Fruit fly (Drosophila melanogaster) whole organism, pupa: ENCODE measurements around the gene CG1103.

Source experiments
- CG10348 ChIP-seq: fragments of 200-800 bp; sonication (Bioruptor generic); IDR thresholded peaks from 2 replicates; pipeline ENCODE4 v1.3.6; 2022; ENCODE audit warnings: missing biosample characterization, missing genetic modification characterization
- CG12605 ChIP-seq: fragments of 200-800 bp; sonication (Bioruptor generic); IDR thresholded peaks from 2 replicates; pipeline ENCODE4 v1.3.6; 2022; ENCODE audit warnings: missing biosample characterization, missing genetic modification characterization
- CG13204 ChIP-seq: fragments of 200-800 bp; sonication (Bioruptor generic); optimal IDR thresholded peaks from 2 replicates; lab custom pipeline; 2018; ENCODE audit warnings: missing biosample characterization, mild to moderate bottlenecking, missing genetic modification characterization, moderate library complexity
- CG14655 ChIP-seq: fragments of 200-800 bp; sonication (Bioruptor generic); optimal IDR thresholded peaks from 3 replicates; lab custom pipeline; 2017; ENCODE audit warnings: mild to moderate bottlenecking, missing biosample characterization, missing genetic modification reagents, missing genetic modification characterization
- CG15710 ChIP-seq: fragments of 200-800 bp; sonication (Bioruptor generic); optimal IDR thresholded peaks from 2 replicates; lab custom pipeline; 2018; ENCODE audit warnings: missing biosample characterization, mild to moderate bottlenecking, missing genetic modification characterization, moderate library complexity
- CG17806 ChIP-seq: fragments of 200-800 bp; sonication (Bioruptor generic); optimal IDR thresholded peaks from 2 replicates; lab custom pipeline; 2018; ENCODE audit warnings: missing biosample characterization, mild to moderate bottlenecking, missing genetic modification characterization, moderate library complexity
- CG32121 ChIP-seq: fragments of 200-800 bp; sonication (Bioruptor generic); IDR thresholded peaks from 2 replicates; pipeline ENCODE4 v1.3.6; 2022; ENCODE audit warnings: missing biosample characterization, missing genetic modification characterization
- CG34367 ChIP-seq: fragments of 200-800 bp; sonication (Bioruptor generic); optimal IDR thresholded peaks from 2 replicates; lab custom pipeline; 2018; ENCODE audit warnings: missing biosample characterization, mild to moderate bottlenecking, missing genetic modification characterization
- CG4496 ChIP-seq: fragments of 200-800 bp; sonication (Bioruptor generic); IDR thresholded peaks from 3 replicates; pipeline ENCODE4 v1.3.6; 2022; ENCODE audit warnings: missing biosample characterization, missing genetic modification characterization
- CG8159 ChIP-seq: fragments of 200-800 bp; sonication (Bioruptor generic); optimal IDR thresholded peaks from 3 replicates; lab custom pipeline; 2018; ENCODE audit warnings: missing biosample characterization, mild to moderate bottlenecking, missing genetic modification characterization, moderate library complexity
- CG8301 ChIP-seq: fragments of 200-800 bp; sonication (Bioruptor generic); optimal IDR thresholded peaks from 2 replicates; lab custom pipeline; 2018; ENCODE audit warnings: missing biosample characterization, mild to moderate bottlenecking, missing genetic modification characterization
- CG9948 ChIP-seq: fragments of 200-800 bp; sonication (Bioruptor generic); optimal IDR thresholded peaks from 2 replicates; lab custom pipeline; 2018; ENCODE audit warnings: missing biosample characterization, mild to moderate bottlenecking, missing genetic modification characterization, moderate library complexity
- D1 ChIP-seq: fragments of 200-800 bp; sonication (Bioruptor generic); optimal IDR thresholded peaks from 2 replicates; lab custom pipeline; 2018; ENCODE audit warnings: missing biosample characterization, mild to moderate bottlenecking, missing genetic modification characterization, moderate library complexity
- EcR ChIP-seq: fragments of 200-800 bp; sonication (Bioruptor generic); optimal IDR thresholded peaks from 3 replicates; lab custom pipeline; 2019; ENCODE audit warnings: missing biosample characterization, missing genetic modification characterization, mild to moderate bottlenecking, moderate library complexity, missing genetic modification reagents
- Ets98B ChIP-seq: fragments of 200-800 bp; sonication (Bioruptor generic); IDR thresholded peaks from 2 replicates; pipeline ENCODE4 v1.3.6; 2022; ENCODE audit warnings: missing biosample characterization, missing genetic modification characterization
- Pif1A ChIP-seq: fragments of 200-800 bp; sonication (Bioruptor generic); optimal IDR thresholded peaks from 3 replicates; lab custom pipeline; 2016; ENCODE audit warnings: missing biosample characterization, missing genetic modification characterization
- Pif1B ChIP-seq: fragments of 200-800 bp; sonication (Bioruptor generic); optimal IDR thresholded peaks from 3 replicates; lab custom pipeline; 2016; ENCODE audit warnings: missing biosample characterization, missing genetic modification characterization
- Snoo ChIP-seq: fragments of 200-800 bp; sonication (Bioruptor generic); optimal IDR thresholded peaks from 3 replicates; lab custom pipeline; 2017; ENCODE audit warnings: missing biosample characterization, mild to moderate bottlenecking, missing genetic modification characterization, inconsistent platforms
- fd96Ca ChIP-seq: fragments of 200-800 bp; sonication (Bioruptor generic); IDR thresholded peaks from 3 replicates; pipeline ENCODE4 v1.3.6; 2022; ENCODE audit warnings: missing biosample characterization, missing genetic modification characterization
- gl ChIP-seq: fragments of 200-800 bp; sonication (Bioruptor generic); optimal IDR thresholded peaks from 2 replicates; lab custom pipeline; 2018; ENCODE audit warnings: missing biosample characterization, mild to moderate bottlenecking, missing genetic modification characterization
- rn ChIP-seq: fragments of 200-800 bp; sonication (Bioruptor generic); IDR thresholded peaks from 2 replicates; pipeline ENCODE4 v1.3.6; 2022; ENCODE audit warnings: missing biosample characterization, missing genetic modification characterization

CG1103 gene

dm6 chr3R:4333964-4334363 lies 3.6 kb upstream of the CG1103 start, which contains the start of gene CG9776:
Gene CG9776, minus strand, starts transcription at chr3R:4334071.
- TF ChIP-seq Pif1A (GFP tag; lab: Kevin White, UChicago) (no peak), EcR (GFP tag; lab: Kevin White, UChicago) (no peak), D1 (tag; lab: Kevin White, UChicago) (no peak), CG8159 (tag; lab: Kevin White, UChicago) (no peak), fd96Ca (GFP tag; lab: Robert Waterston, UW) (no peak; the same call in 2 of the 3 replicates), CG15710 (tag; lab: Kevin White, UChicago) (no peak), Ets98B (no peak), rn (GFP tag; lab: Robert Waterston, UW) (no peak), CG10348 (no peak), CG32121 (GFP tag; lab: Robert Waterston, UW) (peak; percentile 42), CG14655 (GFP tag; lab: Kevin White, UChicago) (no peak), CG34367 (tag; lab: Kevin White, UChicago) (peak; percentile 13), gl (tag; lab: Kevin White, UChicago) (no peak), CG8301 (tag; lab: Kevin White, UChicago) (no peak), CG12605 (no peak), CG13204 (GFP tag; lab: Kevin White, UChicago) (no peak), Snoo (tag; lab: Kevin White, UChicago) (peak; percentile 50), CG4496 (GFP tag; lab: Robert Waterston, UW) (peak; percentile 65), Pif1B (no peak), CG17806 (tag; lab: Kevin White, UChicago) (no peak), CG9948 (tag; lab: Kevin White, UChicago) (no peak)

- TF ChIP-seq gl (tag; lab: Kevin White, UChicago), result no peak
- no peak for TF ChIP-seq Pif1B
- TF ChIP-seq D1 (tag; lab: Kevin White, UChicago), result no peak
- no peak for TF ChIP-seq rn (GFP tag; lab: Robert Waterston, UW)
- TF ChIP-seq CG8301 (tag; lab: Kevin White, UChicago), result no peak
- no peak for TF ChIP-seq CG12605
- no peak for TF ChIP-seq CG32121 (GFP tag; lab: Robert Waterston, UW)
- no peak for TF ChIP-seq CG13204 (GFP tag; lab: Kevin White, UChicago)
- TF ChIP-seq CG34367 (tag; lab: Kevin White, UChicago), result no peak
- no peak for TF ChIP-seq EcR (GFP tag; lab: Kevin White, UChicago)
- no peak for TF ChIP-seq fd96Ca (GFP tag; lab: Robert Waterston, UW)
- no peak for TF ChIP-seq CG9948 (tag; lab: Kevin White, UChicago)
- TF ChIP-seq CG15710 (tag; lab: Kevin White, UChicago), result no peak
- TF ChIP-seq CG10348, result no peak
- TF ChIP-seq Pif1A (GFP tag; lab: Kevin White, UChicago), result no peak
- no peak for TF ChIP-seq CG4496 (GFP tag; lab: Robert Waterston, UW)
- no peak for TF ChIP-seq CG14655 (GFP tag; lab: Kevin White, UChicago)
Observed at dm6 chr3R:4334798-4335197, 2.8 kb upstream of the CG1103 start, which contains the start of gene CG14645. Gene CG14645, plus strand, starts transcription at chr3R:4335098.

- TF ChIP-seq CG12605 (no peak), Ets98B (no peak), CG4496 (GFP tag; lab: Robert Waterston, UW) (no peak), CG17806 (tag; lab: Kevin White, UChicago) (no peak), Pif1B (no peak), EcR (GFP tag; lab: Kevin White, UChicago) (no peak), Snoo (tag; lab: Kevin White, UChicago) (no peak), CG8301 (tag; lab: Kevin White, UChicago) (no peak), D1 (tag; lab: Kevin White, UChicago) (no peak), Pif1A (GFP tag; lab: Kevin White, UChicago) (no peak), CG8159 (tag; lab: Kevin White, UChicago) (no peak), CG14655 (GFP tag; lab: Kevin White, UChicago) (no peak), CG13204 (GFP tag; lab: Kevin White, UChicago) (no peak), fd96Ca (GFP tag; lab: Robert Waterston, UW) (no peak), rn (GFP tag; lab: Robert Waterston, UW) (no peak), CG10348 (no peak), CG15710 (tag; lab: Kevin White, UChicago) (no peak), CG9948 (tag; lab: Kevin White, UChicago) (no peak), CG32121 (GFP tag; lab: Robert Waterston, UW) (no peak), gl (tag; lab: Kevin White, UChicago) (no peak)
Observed at dm6 chr3R:4340174-4340573, 2.6 kb downstream of the CG1103 start.

- TF ChIP-seq CG13204 (GFP tag; lab: Kevin White, UChicago) (no peak), CG10348 (no peak), CG9948 (tag; lab: Kevin White, UChicago) (no peak), Ets98B (no peak), CG15710 (tag; lab: Kevin White, UChicago) (no peak), CG17806 (tag; lab: Kevin White, UChicago) (no peak), Pif1A (GFP tag; lab: Kevin White, UChicago) (no peak), CG34367 (tag; lab: Kevin White, UChicago) (no peak), CG12605 (no peak), CG14655 (GFP tag; lab: Kevin White, UChicago) (no peak), CG8301 (tag; lab: Kevin White, UChicago) (no peak)
Observed at dm6 chr3R:4341177-4341576, 3.6 kb downstream of the CG1103 start.

dm6 chr3R:4346636-4347035 lies 9.1 kb downstream of the CG1103 start, which contains the start of gene hkb:
Gene hkb, minus strand, starts transcription at chr3R:4346646.
- TF ChIP-seq EcR (GFP tag; lab: Kevin White, UChicago), result no peak
- no peak for TF ChIP-seq gl (tag; lab: Kevin White, UChicago)
- TF ChIP-seq Pif1A (GFP tag; lab: Kevin White, UChicago), result no peak
- no peak for TF ChIP-seq CG4496 (GFP tag; lab: Robert Waterston, UW)
- no peak for TF ChIP-seq CG9948 (tag; lab: Kevin White, UChicago)
- TF ChIP-seq fd96Ca (GFP tag; lab: Robert Waterston, UW), result no peak
- TF ChIP-seq D1 (tag; lab: Kevin White, UChicago), result no peak
- TF ChIP-seq CG8301 (tag; lab: Kevin White, UChicago), result no peak
- TF ChIP-seq Pif1B, result no peak
- TF ChIP-seq CG15710 (tag; lab: Kevin White, UChicago), result no peak
- TF ChIP-seq rn (GFP tag; lab: Robert Waterston, UW), result no peak
- TF ChIP-seq CG13204 (GFP tag; lab: Kevin White, UChicago), result no peak
- TF ChIP-seq CG14655 (GFP tag; lab: Kevin White, UChicago), result no peak
- TF ChIP-seq CG17806 (tag; lab: Kevin White, UChicago), result no peak
